Fruit fly (Drosophila melanogaster) whole organism, embryonic: Measurements from ENCODE around the gene Cyp28c1.

Experiments
- CG15696 ChIP-seq: fragments of 200-800 bp; sonication (Bioruptor generic); optimal IDR thresholded peaks from 2 replicates; lab custom pipeline; 2019; ENCODE audit warnings: missing biosample characterization, mild to moderate bottlenecking, missing genetic modification characterization, moderate library complexity
- CG17612 ChIP-seq: fragments of 200-800 bp; sonication (Bioruptor generic); IDR thresholded peaks from 2 replicates; pipeline ENCODE4 v1.3.6; 2022; ENCODE audit warnings: missing biosample characterization, missing genetic modification characterization
- CG18011 ChIP-seq: fragments of 200-800 bp; sonication (Bioruptor generic); optimal IDR thresholded peaks from 2 replicates; lab custom pipeline; 2017; ENCODE audit warnings: missing biosample characterization, missing genetic modification characterization, mild to moderate bottlenecking, moderate library complexity, missing genotype
- Eip74EF ChIP-seq, 2 experiments: fragments of 200-800 bp in 1 of 2; fragments of >200 bp in 1 of 2; sonication (Bioruptor generic) in 1 of 2; optimal IDR thresholded peaks; 2 replicates each; lab custom pipeline; 2017 to 2019; ENCODE audit warnings: missing biosample characterization in 2 of 2, missing genetic modification characterization in 2 of 2, mild to moderate bottlenecking in 1 of 2, moderate library complexity in 1 of 2
- H15 ChIP-seq: fragments of 200-800 bp; sonication (Bioruptor generic); IDR thresholded peaks from 3 replicates; pipeline ENCODE4 v1.3.6; 2022; ENCODE audit warnings: missing biosample characterization, missing genetic modification characterization
- Hr51 ChIP-seq, 2 experiments: fragments of 200-800 bp; sonication (Bioruptor generic); optimal IDR thresholded peaks; 2 replicates in 1 of 2; 3 replicates in 1 of 2; lab custom pipeline; 2016 to 2018; ENCODE audit warnings: missing biosample characterization in 2 of 2, missing genetic modification characterization in 2 of 2, mild to moderate bottlenecking in 1 of 2, moderate library complexity in 1 of 2
- NC2α ChIP-seq: fragments of 200-800 bp; sonication (Bioruptor generic); optimal IDR thresholded peaks from 2 replicates; lab custom pipeline; 2016; ENCODE audit warnings: missing biosample characterization, missing genetic modification characterization
- lab ChIP-seq: fragments of 200-800 bp; sonication (Bioruptor generic); optimal IDR thresholded peaks from 3 replicates; lab custom pipeline; 2017; ENCODE audit warnings: missing biosample characterization, missing genetic modification characterization, mild to moderate bottlenecking, moderate library complexity, missing genetic modification reagents
- rib ChIP-seq: fragments of 200-800 bp; sonication (Bioruptor generic); IDR thresholded peaks from 2 replicates; pipeline ENCODE4 v1.3.6; 2022; ENCODE audit warnings: missing biosample characterization, missing genetic modification characterization
- twi ChIP-seq: fragments of 200-800 bp; optimal IDR thresholded peaks from 2 replicates; lab custom pipeline; 2019; ENCODE audit warnings: missing biosample characterization, mild to moderate bottlenecking, missing genetic modification characterization, moderate library complexity
- vvl ChIP-seq: fragments of 200-800 bp; sonication (Bioruptor generic); IDR thresholded peaks from 2 replicates; pipeline ENCODE4 v1.3.6; 2022; ENCODE audit warnings: missing biosample characterization, missing genetic modification characterization

- TF ChIP-seq lab (GFP tag; lab: Kevin White, UChicago) (no peak), H15 (no peak), rib (no peak), CG18011 (no peak), Eip74EF (GFP tag; optimal IDR thresholded peaks at IDR 0.05; lab: Kevin White, UChicago) (no peak), CG15696 (tag; lab: Kevin White, UChicago) (no peak), CG17612 (GFP tag; lab: Robert Waterston, UW) (no peak), NC2α (GFP tag; lab: Kevin White, UChicago) (no peak), vvl (GFP tag; lab: Robert Waterston, UW) (no peak), twi (tag; lab: Kevin White, UChicago) (no peak), Hr51 (GFP tag; optimal IDR thresholded peaks at IDR 0.05; lab: Kevin White, UChicago) (no peak)
Measured at dm6 chrX:11805066-11805766, 34.2 kb upstream of the Cyp28c1 start.
